Fruit fly (Drosophila melanogaster) whole organism, wandering third instar larva: Measurements from ENCODE around the gene Gnf1.

Experiments used
- HLH106 ChIP-seq: fragments of 200-800 bp; optimal IDR thresholded peaks from 3 replicates; lab custom pipeline; 2019; ENCODE audit warnings: missing biosample characterization, mild to moderate bottlenecking, missing genetic modification characterization, moderate library complexity
- Hr78 ChIP-seq: fragments of >200 bp; optimal IDR thresholded peaks from 2 replicates; lab custom pipeline; 2017; ENCODE audit warnings: missing biosample characterization, missing genetic modification characterization
- N ChIP-seq: fragments of >200 bp; optimal IDR thresholded peaks from 2 replicates; lab custom pipeline; 2018; ENCODE audit warnings: missing biosample characterization, missing external identifiers, missing genetic modification characterization

- TF ChIP-seq Hr78 (GFP tag; lab: Kevin White, UChicago) = no peak
- no peak for TF ChIP-seq HLH106 (tag; lab: Kevin White, UChicago)
- TF ChIP-seq N = no peak
Measured at dm6 chr3R:4903565-4903964, 2.9 kb upstream of the Gnf1 start.
